Worm (Caenorhabditis elegans): Measurements from ENCODE around the gene pqn-35.

ce11 chrII:4673242-4673641 is 60.4 kb downstream of the pqn-35 start:
- no peak for TF ChIP-seq mdl-1 (tag; optimal IDR thresholded peaks at IDR 0.05)
- no peak for TF ChIP-seq snpc-4 (tag; optimal IDR thresholded peaks at IDR 0.05)

Data from whole organism, L2 larva.